Fruit fly (Drosophila melanogaster) whole organism, embryonic: ENCODE results near the gene CG15283.

ENCODE experiments used
- Adf1 ChIP-seq: fragments of 200-800 bp; sonication (Bioruptor generic); IDR thresholded peaks from 2 replicates; pipeline ENCODE4 v1.3.6; 2022; ENCODE audit warnings: missing biosample characterization, missing genetic modification characterization
- Antp ChIP-seq: fragments of 200-800 bp; sonication (Bioruptor generic); optimal IDR thresholded peaks from 3 replicates; lab custom pipeline; 2016; ENCODE audit warnings: missing biosample characterization, missing genetic modification characterization
- Bgb ChIP-seq: fragments of 200-800 bp; sonication (Bioruptor generic); IDR thresholded peaks from 2 replicates; pipeline ENCODE4 v1.3.6; 2022; ENCODE audit warnings: missing biosample characterization, missing genetic modification characterization; ENCODE audit not compliant: partially characterized antibody
- CG1024 ChIP-seq: fragments of 200-800 bp; sonication (Bioruptor generic); IDR thresholded peaks from 2 replicates; pipeline ENCODE4 v1.3.6; 2022; ENCODE audit warnings: missing biosample characterization, missing genetic modification characterization
- CG10462 ChIP-seq: fragments of 200-800 bp; sonication (Bioruptor generic); optimal IDR thresholded peaks from 2 replicates; lab custom pipeline; 2016; ENCODE audit warnings: missing biosample characterization, missing genetic modification characterization
- CG12155 ChIP-seq: fragments of 200-800 bp; sonication (Bioruptor generic); optimal IDR thresholded peaks from 3 replicates; lab custom pipeline; 2016; ENCODE audit warnings: missing biosample characterization, missing genetic modification characterization
- CG13624 ChIP-seq: fragments of 200-800 bp; sonication (Bioruptor generic); optimal IDR thresholded peaks from 2 replicates; lab custom pipeline; 2016; ENCODE audit warnings: missing biosample characterization, missing genetic modification characterization
- CG14014 ChIP-seq: fragments of 200-800 bp; sonication (Bioruptor generic); IDR thresholded peaks from 2 replicates; pipeline ENCODE4 v1.3.6; 2022; ENCODE audit warnings: missing biosample characterization, missing genetic modification characterization
- CG14965 ChIP-seq: fragments of 200-800 bp; sonication (Bioruptor generic); optimal IDR thresholded peaks from 2 replicates; lab custom pipeline; 2016; ENCODE audit warnings: missing biosample characterization, missing genetic modification characterization, borderline replicate concordance
- CG1529 ChIP-seq: fragments of 200-800 bp; sonication (Bioruptor generic); optimal IDR thresholded peaks from 3 replicates; lab custom pipeline; 2018; ENCODE audit warnings: missing biosample characterization, missing genetic modification characterization
- CG17186 ChIP-seq: fragments of 200-800 bp; sonication (Bioruptor generic); optimal IDR thresholded peaks from 3 replicates; lab custom pipeline; 2017; ENCODE audit warnings: missing biosample characterization, missing genetic modification reagents, missing genetic modification characterization
- CG17361 ChIP-seq: fragments of 200-800 bp; sonication (Bioruptor generic); IDR thresholded peaks from 3 replicates; pipeline ENCODE4 v1.3.6; 2022; ENCODE audit warnings: missing biosample characterization, missing genetic modification characterization
- CG17385 ChIP-seq: fragments of 200-800 bp; sonication (Bioruptor generic); optimal IDR thresholded peaks from 3 replicates; lab custom pipeline; 2018; ENCODE audit warnings: missing biosample characterization, mild to moderate bottlenecking, missing genetic modification characterization
- CG18262 ChIP-seq: fragments of 200-800 bp; optimal IDR thresholded peaks from 3 replicates; lab custom pipeline; 2019; ENCODE audit warnings: missing biosample characterization, mild to moderate bottlenecking, missing genetic modification characterization, moderate library complexity
- CG2199 ChIP-seq: fragments of 200-800 bp; sonication (Bioruptor generic); IDR thresholded peaks from 3 replicates; pipeline ENCODE4 v1.3.6; 2022; ENCODE audit warnings: missing biosample characterization, missing genetic modification characterization
- CG2202 ChIP-seq: fragments of 200-800 bp; sonication (Bioruptor generic); optimal IDR thresholded peaks from 2 replicates; lab custom pipeline; 2018; ENCODE audit warnings: missing biosample characterization, mild to moderate bottlenecking, missing genetic modification characterization
- CG31441 ChIP-seq: fragments of 200-800 bp; sonication (Bioruptor generic); IDR thresholded peaks from 2 replicates; pipeline ENCODE4 v1.3.6; 2022; ENCODE audit warnings: missing biosample characterization, missing genetic modification characterization
- CG7271 ChIP-seq: fragments of 200-800 bp; sonication (Bioruptor generic); optimal IDR thresholded peaks from 2 replicates; lab custom pipeline; 2018; ENCODE audit warnings: missing biosample characterization, mild to moderate bottlenecking, missing genetic modification characterization, moderate library complexity
- CG7987 ChIP-seq: fragments of 200-800 bp; sonication (Bioruptor generic); optimal IDR thresholded peaks from 2 replicates; lab custom pipeline; 2018; ENCODE audit warnings: missing biosample characterization, mild to moderate bottlenecking, missing genetic modification characterization, moderate library complexity
- CG9876 ChIP-seq: fragments of 200-800 bp; sonication (Bioruptor generic); optimal IDR thresholded peaks from 2 replicates; lab custom pipeline; 2016; ENCODE audit warnings: missing biosample characterization, missing genetic modification characterization
- CoRest ChIP-seq: fragments of 200-800 bp; sonication (Bioruptor generic); optimal IDR thresholded peaks from 3 replicates; lab custom pipeline; 2018; ENCODE audit warnings: missing biosample characterization, mild to moderate bottlenecking, missing genetic modification characterization, moderate library complexity
- Dp ChIP-seq: fragments of 200-800 bp; sonication (Bioruptor generic); optimal IDR thresholded peaks from 2 replicates; lab custom pipeline; 2018; ENCODE audit warnings: missing biosample characterization, mild to moderate bottlenecking, missing genetic modification characterization, moderate library complexity
- Dref ChIP-seq: fragments of 200-800 bp; sonication (Bioruptor generic); IDR thresholded peaks from 2 replicates; pipeline ENCODE4 v1.3.6; 2022; ENCODE audit warnings: missing biosample characterization, missing genetic modification characterization
- E2f2 ChIP-seq: fragments of 200-800 bp; sonication (Bioruptor generic); IDR thresholded peaks from 2 replicates; pipeline ENCODE4 v1.3.6; 2022; ENCODE audit warnings: missing biosample characterization, missing genetic modification characterization
- HLH3B ChIP-seq: fragments of 200-800 bp; sonication (Bioruptor generic); IDR thresholded peaks from 2 replicates; pipeline ENCODE4 v1.3.6; 2022; ENCODE audit warnings: missing biosample characterization, missing genetic modification characterization
- HLH4C ChIP-seq: fragments of 200-800 bp; sonication (Bioruptor generic); IDR thresholded peaks from 3 replicates; pipeline ENCODE4 v1.3.6; 2022; ENCODE audit warnings: missing biosample characterization, missing genetic modification characterization; ENCODE audit not compliant: partially characterized antibody
- HLHmδ ChIP-seq: fragments of 200-800 bp; sonication (Bioruptor generic); optimal IDR thresholded peaks from 2 replicates; lab custom pipeline; 2018; ENCODE audit warnings: missing biosample characterization, mild to moderate bottlenecking, missing genetic modification characterization, moderate library complexity
- Hmr ChIP-seq: fragments of 200-800 bp; sonication (Bioruptor generic); optimal IDR thresholded peaks from 3 replicates; lab custom pipeline; 2017; ENCODE audit warnings: mild to moderate bottlenecking, missing biosample characterization, missing genetic modification reagents, missing genetic modification characterization
- Hr51 ChIP-seq, 2 experiments: fragments of 200-800 bp; sonication (Bioruptor generic); optimal IDR thresholded peaks; 2 replicates in 1 of 2; 3 replicates in 1 of 2; lab custom pipeline; 2016 to 2018; ENCODE audit warnings: missing biosample characterization in 2 of 2, missing genetic modification characterization in 2 of 2, mild to moderate bottlenecking in 1 of 2, moderate library complexity in 1 of 2
- Hsf ChIP-seq: fragments of 200-800 bp; sonication (Bioruptor generic); optimal IDR thresholded peaks from 3 replicates; lab custom pipeline; 2016; ENCODE audit warnings: missing biosample characterization, missing genetic modification characterization
- NFAT ChIP-seq: fragments of 200-800 bp; sonication (Bioruptor generic); IDR thresholded peaks from 2 replicates; pipeline ENCODE4 v1.3.6; 2022; ENCODE audit warnings: missing biosample characterization, missing genetic modification characterization
- Nf-YB ChIP-seq: fragments of 200-800 bp; sonication (Bioruptor generic); optimal IDR thresholded peaks from 3 replicates; lab custom pipeline; 2019; ENCODE audit warnings: missing biosample characterization, mild to moderate bottlenecking, missing genetic modification characterization, moderate library complexity
- Scr ChIP-seq: fragments of 200-800 bp; sonication (Bioruptor generic); IDR thresholded peaks from 2 replicates; pipeline ENCODE4 v1.3.6; 2022; ENCODE audit warnings: missing biosample characterization, missing genetic modification characterization; ENCODE audit not compliant: partially characterized antibody
- Sin3A ChIP-seq: fragments of >200 bp; optimal IDR thresholded peaks from 2 replicates; lab custom pipeline; 2018
- Stat92E ChIP-seq, 3 experiments: fragments of >200 bp in 2 of 3; fragments of 200-800 bp in 1 of 3; sonication (Bioruptor generic) in 1 of 3; optimal IDR thresholded peaks; 2 replicates each; lab custom pipeline; 2017 to 2019; ENCODE audit warnings: missing biosample characterization in 3 of 3, missing genetic modification characterization in 3 of 3, mild to moderate bottlenecking in 1 of 3, moderate library complexity in 1 of 3
- amos ChIP-seq: fragments of 200-800 bp; sonication (Bioruptor generic); IDR thresholded peaks from 2 replicates; pipeline ENCODE4 v1.3.6; 2022; ENCODE audit warnings: missing biosample characterization, missing genetic modification characterization; ENCODE audit not compliant: partially characterized antibody
- bab2 ChIP-seq: fragments of 200-800 bp; sonication (Bioruptor generic); optimal IDR thresholded peaks from 2 replicates; lab custom pipeline; 2016; ENCODE audit warnings: missing biosample characterization, missing genetic modification characterization
- cad ChIP-seq: fragments of >200 bp; optimal IDR thresholded peaks from 2 replicates; lab custom pipeline; 2017; ENCODE audit warnings: missing biosample characterization, missing genetic modification characterization
- chm ChIP-seq: fragments of 200-800 bp; sonication (Bioruptor generic); IDR thresholded peaks from 2 replicates; pipeline ENCODE4 v1.3.6; 2022; ENCODE audit warnings: missing biosample characterization, missing genetic modification characterization
- gsb-n ChIP-seq: fragments of 200-800 bp; sonication (Bioruptor generic); optimal IDR thresholded peaks from 3 replicates; lab custom pipeline; 2018; ENCODE audit warnings: missing biosample characterization, mild to moderate bottlenecking, missing genetic modification characterization
- hkb ChIP-seq, 2 experiments: fragments of 200-800 bp in 1 of 2; fragments of >200 bp in 1 of 2; sonication (Bioruptor generic) in 1 of 2; IDR thresholded peaks in 1 of 2; optimal IDR thresholded peaks in 1 of 2; 2 replicates each; pipeline versions ENCODE4 v1.3.6 to Lab custom; 2017 to 2022; ENCODE audit warnings: missing biosample characterization in 1 of 2, missing genetic modification characterization in 1 of 2
- hth ChIP-seq: fragments of >200 bp; optimal IDR thresholded peaks from 2 replicates; lab custom pipeline; 2017; ENCODE audit warnings: inconsistent platforms
- ind ChIP-seq: fragments of 200-800 bp; sonication (Bioruptor generic); optimal IDR thresholded peaks from 3 replicates; lab custom pipeline; 2016; ENCODE audit warnings: missing biosample characterization, missing genetic modification characterization
- mam ChIP-seq: fragments of 200-800 bp; sonication (Bioruptor generic); optimal IDR thresholded peaks from 3 replicates; lab custom pipeline; 2016; ENCODE audit warnings: missing biosample characterization, missing genetic modification characterization
- otp ChIP-seq: fragments of 200-800 bp; sonication (Bioruptor generic); IDR thresholded peaks from 3 replicates; pipeline ENCODE4, ENCODE4 v1.3.6; 2022; ENCODE audit warnings: missing biosample characterization, missing genetic modification characterization
- sob ChIP-seq: fragments of 200-800 bp; sonication (Bioruptor generic); IDR thresholded peaks from 2 replicates; pipeline ENCODE4 v1.3.6; 2022; ENCODE audit warnings: missing biosample characterization, missing genetic modification characterization
- ssp ChIP-seq: fragments of 200-800 bp; sonication (Bioruptor generic); IDR thresholded peaks from 2 replicates; pipeline ENCODE4 v1.3.6; 2022; ENCODE audit warnings: missing biosample characterization, missing genetic modification characterization
- wek ChIP-seq: fragments of 200-800 bp; sonication (Bioruptor generic); optimal IDR thresholded peaks from 3 replicates; lab custom pipeline; 2018; ENCODE audit warnings: missing biosample characterization, mild to moderate bottlenecking, missing genetic modification characterization, moderate library complexity
- yki ChIP-seq: fragments of >200 bp; optimal IDR thresholded peaks from 3 replicates; lab custom pipeline; 2018
- zfh1 ChIP-seq: fragments of 200-800 bp; sonication (Bioruptor generic); IDR thresholded peaks from 3 replicates; pipeline ENCODE4 v1.3.6; 2022; ENCODE audit warnings: missing biosample characterization, missing genetic modification characterization

Gene CG15283

dm6 chr2L:14442144-14443038 lies 8.3 kb downstream of the CG15283 start (continued):
- TF ChIP-seq CG7987 (no peak), Bgb (no peak), Antp (GFP tag; lab: Kevin White, UChicago) (no peak), E2f2 (no peak), CG10462 (GFP tag; lab: Kevin White, UChicago) (no peak), HLH4C (GFP tag; lab: Robert Waterston, UW) (no peak), zfh1 (GFP tag; lab: Robert Waterston, UW) (no peak), bab2 (GFP tag; lab: Kevin White, UChicago) (no peak), CG9876 (GFP tag; lab: Kevin White, UChicago) (no peak), cad (peak; percentile 55), CG17385 (GFP tag; lab: Kevin White, UChicago) (no peak), sob (GFP tag; lab: Robert Waterston, UW) (no peak), ssp (no peak), wek (no peak), mam (GFP tag; lab: Kevin White, UChicago) (no peak), Dref (no peak), CG14965 (GFP tag; lab: Kevin White, UChicago) (no peak), Hmr (GFP tag; lab: Kevin White, UChicago) (no peak), yki (lab: Kevin White, UChicago) (no peak), CoRest (tag; lab: Kevin White, UChicago) (no peak), gsb-n (tag; lab: Kevin White, UChicago) (no peak), HLHmδ (GFP tag; lab: Kevin White, UChicago) (no peak), CG14014 (GFP tag; lab: Robert Waterston, UW) (no peak), CG2202 (tag; lab: Kevin White, UChicago) (no peak), otp (GFP tag; lab: Robert Waterston, UW) (no peak), CG18262 (tag; lab: Kevin White, UChicago) (peak; percentile 23), Stat92E (GFP tag; optimal IDR thresholded peaks at IDR 0.05; lab: Kevin White, UChicago) (peak in 1 of 3 experiments; percentile 50), hkb (optimal IDR thresholded peaks at IDR 0.05; lab: Kevin White, UChicago) (no peak), hkb (GFP tag; IDR thresholded peaks at IDR 0.05; lab: Robert Waterston, UW) (no peak), Adf1 (GFP tag; lab: Robert Waterston, UW) (no peak), amos (GFP tag; lab: Robert Waterston, UW) (no peak), ind (GFP tag; lab: Kevin White, UChicago) (no peak), CG17361 (no peak), CG12155 (GFP tag; lab: Kevin White, UChicago) (no peak), CG17186 (GFP tag; lab: Kevin White, UChicago) (no peak), CG7271 (peak; percentile 43), Hr51 (GFP tag; optimal IDR thresholded peaks at IDR 0.05; lab: Kevin White, UChicago) (peak in 1 of 2 experiments; percentile 29), Nf-YB (GFP tag; lab: Kevin White, UChicago) (no peak), CG1529 (GFP tag; lab: Kevin White, UChicago) (no peak), hth (lab: Kevin White, UChicago) (no peak), CG2199 (GFP tag; lab: Robert Waterston, UW) (0 out of 3 replicates have a peak, but pooled peaks have one; percentile 5), Sin3A (lab: Kevin White, UChicago) (no peak), CG31441 (no peak; the same call in 1 of the 2 replicates), Dp (GFP tag; lab: Kevin White, UChicago) (no peak), Hsf (no peak), chm (no peak), HLH3B (GFP tag; lab: Robert Waterston, UW) (no peak), Scr (no peak), CG1024 (GFP tag; lab: Robert Waterston, UW) (0 out of 2 replicates have a peak, but pooled peaks have one; percentile 22), NFAT (GFP tag; lab: Robert Waterston, UW) (no peak), CG13624 (no peak)
